Fruit fly (Drosophila melanogaster): ENCODE measurements around the gene Acp76A.

Gene Acp76A

DNA sequence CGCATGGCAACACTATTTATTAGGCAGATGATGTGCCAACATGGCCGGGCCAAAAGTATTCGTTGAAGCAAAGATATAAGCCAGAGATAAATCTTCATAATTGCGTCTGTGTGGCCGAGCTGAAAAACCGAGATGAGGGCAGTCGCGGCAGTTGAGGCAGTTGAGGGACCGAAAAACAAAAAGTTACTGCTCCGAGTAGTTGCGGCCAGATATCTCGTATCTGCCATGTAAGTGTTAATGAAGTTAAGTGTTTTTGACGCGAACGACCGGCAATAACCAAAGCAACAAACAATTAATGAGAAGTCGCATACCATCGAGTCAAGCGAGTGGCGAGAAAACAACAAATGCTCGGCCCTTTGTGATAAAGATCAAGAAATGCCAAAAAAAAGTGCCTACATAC is 37.0 kb downstream of the Acp76A start:
- TF ChIP-seq CG17801 (GFP tag; optimal IDR thresholded peaks at IDR 0.05; ENCODE audit: partially characterized antibody): no peak

dm6 chr3L:19014090-19014489 is 37.7 kb downstream of the Acp76A start:
- no peak for TF ChIP-seq CG17801 (GFP tag; optimal IDR thresholded peaks at IDR 0.05; ENCODE audit: partially characterized antibody)

dm6 chr3L:19013086-19013752 is 38.6 kb downstream of the Acp76A start:
- TF ChIP-seq CG17801 (GFP tag; optimal IDR thresholded peaks at IDR 0.05; ENCODE audit: partially characterized antibody): no peak

- TF ChIP-seq CG17801 (GFP tag; optimal IDR thresholded peaks at IDR 0.05; ENCODE audit: partially characterized antibody): no peak
Observed at dm6 chr3L:19011174-19011573, 40.7 kb downstream of the Acp76A start.

DNA sequence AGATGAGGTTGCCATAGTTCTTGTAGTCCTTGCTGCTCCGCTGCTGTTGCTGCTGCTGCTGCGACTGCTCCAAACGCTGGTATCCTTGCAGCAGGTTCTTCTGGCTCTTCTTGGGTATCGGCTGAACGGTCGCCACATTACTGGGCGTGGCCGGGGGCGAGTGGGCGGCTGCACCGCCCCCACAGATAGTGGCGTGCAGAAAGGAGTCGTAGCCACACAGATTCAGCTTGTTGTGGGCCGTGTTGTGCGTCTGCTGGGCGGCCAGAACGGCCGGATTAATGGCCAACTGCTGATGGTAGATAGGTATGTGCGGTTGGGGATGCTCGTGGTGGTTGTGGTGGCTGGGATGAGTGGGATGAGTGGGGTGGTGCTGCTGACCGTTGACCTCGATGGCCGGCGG is 46.4 kb downstream of the Acp76A start:
- TF ChIP-seq CG17801 (GFP tag; optimal IDR thresholded peaks at IDR 0.05; ENCODE audit: partially characterized antibody): no peak

dm6 chr3L:19004120-19004519 is 47.7 kb downstream of the Acp76A start:
- TF ChIP-seq CG17801 (GFP tag; optimal IDR thresholded peaks at IDR 0.05; ENCODE audit: partially characterized antibody): no peak

- TF ChIP-seq CG17801 (GFP tag; optimal IDR thresholded peaks at IDR 0.05; ENCODE audit: partially characterized antibody): no peak
Observed at dm6 chr3L:19003220-19003619, 48.6 kb downstream of the Acp76A start, which contains the start of gene SmydA-2. SmydA-2 (minus strand) TSS chr3L:19003252.

Data from ovary, adult (tissue).